Worm (Caenorhabditis elegans) whole organism, L4 larva: ENCODE measurements around the gene F33C8.4.

ENCODE experiments used
- R02D3.7 ChIP-seq: fragments of 150-350 bp; sonication (generic microtip); optimal IDR thresholded peaks from 3 replicates; lab custom pipeline; 2014; ENCODE audit warnings: missing biosample characterization, missing genetic modification characterization
- ZK546.5 ChIP-seq, 2 experiments: sonication (generic microtip); optimal IDR thresholded peaks; 2 replicates each; lab custom pipeline; 2017; ENCODE audit warnings: missing biosample characterization in 2 of 2, missing genetic modification characterization in 2 of 2
- aha-1 ChIP-seq: fragments of 150-350 bp; peaks from one replicate; lab custom pipeline; 2014; ENCODE audit warnings: missing biosample characterization, missing genetic modification characterization
- mdl-1 ChIP-seq, 2 experiments: fragments of 150-350 bp in 1 of 2; sonication (generic microtip) in 1 of 2; optimal IDR thresholded peaks; 2 replicates each; lab custom pipeline; 2014 to 2017; ENCODE audit warnings: missing biosample characterization in 2 of 2, missing genetic modification characterization in 2 of 2
- sdz-12 ChIP-seq: fragments of 200-800 bp; sonication (Bioruptor generic); optimal IDR thresholded peaks from 2 replicates; lab custom pipeline; 2018; ENCODE audit warnings: mild to moderate bottlenecking, missing genetic modification characterization, missing compliant biosample characterization
- unc-62 ChIP-seq, 3 experiments: fragments of 150-350 bp in 1 of 3; sonication (generic microtip); optimal IDR thresholded peaks in 2 of 3; peaks in 1 of 3; 1 replicate in 1 of 3; 2 replicates in 2 of 3; lab custom pipeline; 2014 to 2017; ENCODE audit warnings: missing biosample characterization in 3 of 3, missing genetic modification characterization in 3 of 3, missing genetic modification reagents in 3 of 3, missing genotype in 1 of 3
- ztf-11 ChIP-seq: fragments of 150-350 bp; optimal IDR thresholded peaks from 2 replicates; lab custom pipeline; 2014; ENCODE audit warnings: missing biosample characterization, missing genetic modification characterization

DNA sequence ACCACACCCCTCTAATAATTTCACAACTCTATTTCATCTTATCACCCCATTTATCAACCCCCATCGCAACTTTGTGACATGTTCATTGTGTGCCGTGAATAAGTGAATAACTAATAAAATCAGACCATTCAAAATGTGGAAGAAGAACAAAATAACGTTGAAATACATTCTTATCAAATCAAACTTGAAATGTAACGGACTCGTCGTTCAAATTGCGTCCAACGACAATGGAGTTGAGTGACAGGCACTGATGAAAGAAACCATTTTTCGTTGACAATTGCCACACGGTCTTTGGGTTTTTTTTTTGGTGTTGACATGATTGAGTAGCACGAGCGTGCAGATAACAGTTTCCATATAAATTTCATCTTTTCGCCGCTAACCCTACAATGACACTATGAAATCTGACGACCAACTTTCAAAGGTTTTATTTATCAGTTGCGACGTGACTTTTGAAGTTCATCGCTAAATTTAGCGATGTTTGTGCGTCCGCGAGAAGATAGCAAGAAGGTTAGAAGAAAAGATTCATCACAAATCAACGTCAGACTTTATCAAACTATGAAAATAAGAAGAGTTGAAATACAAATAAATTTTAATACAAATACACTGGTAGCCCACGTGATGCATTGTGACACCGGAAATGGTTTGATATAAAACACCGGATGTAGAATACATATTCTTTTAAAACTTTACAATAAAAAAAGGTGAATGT is 51.5 kb downstream of the F33C8.4 start:
- TF ChIP-seq mdl-1 (tag; optimal IDR thresholded peaks at IDR 0.05; lab: Kevin White, UChicago) (peak in 1 of 2 experiments; percentile 65), R02D3.7 (tag; lab: Kevin White, UChicago) (no peak), ZK546.5 (tag; optimal IDR thresholded peaks at IDR 0.05; lab: Kevin White, UChicago) (no peak), ztf-11 (tag; lab: Kevin White, UChicago) (no peak), sdz-12 (GFP tag; lab: Kevin White, UChicago) (no peak), aha-1 (peak; percentile 98), unc-62 (GFP tag; optimal IDR thresholded peaks at IDR 0.05 in 1 of 2; lab: Kevin White, UChicago) (peak in 1 of 2 experiments; percentile 67), unc-62 (tag; optimal IDR thresholded peaks at IDR 0.05; lab: Kevin White, UChicago) (no peak)
